Worm (Caenorhabditis elegans) whole organism, midembryonic: ENCODE results near the gene dod-24.

Experiments
- T22C8.4 ChIP-seq: fragments of 200-800 bp; sonication (Bioruptor generic); IDR thresholded peaks from 2 replicates; pipeline ENCODE4 v1.3.6; 2022; ENCODE audit warnings: missing genetic modification characterization, missing compliant biosample characterization
- flt-1 ChIP-seq: fragments of 200-800 bp; sonication (Bioruptor generic); IDR thresholded peaks from 2 replicates; pipeline ENCODE4 v1.3.6; 2022; ENCODE audit warnings: missing genetic modification characterization, missing compliant biosample characterization
- tab-1 ChIP-seq: fragments of 200-800 bp; sonication (Bioruptor generic); IDR thresholded peaks from 2 replicates; pipeline ENCODE4 v1.3.6; 2022; ENCODE audit warnings: missing genetic modification characterization, missing compliant biosample characterization
- ztf-23 ChIP-seq: fragments of 200-800 bp; sonication (Bioruptor generic); IDR thresholded peaks from 2 replicates; pipeline ENCODE4 v1.3.6; 2022; ENCODE audit warnings: missing genetic modification reagents, missing genetic modification characterization, missing compliant biosample characterization
- ztf-29 ChIP-seq: fragments of 200-800 bp; sonication (Bioruptor generic); IDR thresholded peaks from 2 replicates; pipeline ENCODE4 v1.3.6; 2022; ENCODE audit warnings: missing genetic modification reagents, missing genetic modification characterization, missing compliant biosample characterization

DNA sequence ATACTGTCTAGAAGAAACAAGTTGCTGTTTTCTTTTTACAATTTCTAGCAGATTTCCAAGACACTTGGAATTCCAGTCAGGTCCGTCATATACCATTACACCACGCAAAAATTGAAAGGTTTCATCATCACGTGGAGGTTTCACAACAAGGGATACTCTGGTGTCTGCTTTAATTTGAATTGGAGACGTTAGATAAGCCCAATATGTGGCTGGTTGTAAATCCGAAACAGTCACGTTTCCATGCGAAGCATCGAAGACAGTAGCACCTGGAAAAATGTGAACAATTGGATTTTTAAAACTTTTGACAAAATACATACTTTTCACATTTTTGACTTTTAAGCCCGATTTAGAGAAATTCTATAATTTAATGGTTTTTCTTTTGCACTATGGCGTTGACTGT, 49.5 kb upstream of the dod-24 start:
- TF ChIP-seq T22C8.4 (GFP tag; lab: Robert Waterston, UW) (no peak), ztf-29 (GFP tag; lab: Robert Waterston, UW) (no peak), flt-1 (GFP tag; lab: Robert Waterston, UW) (no peak), tab-1 (GFP tag; lab: Robert Waterston, UW) (no peak), ztf-23 (GFP tag; lab: Robert Waterston, UW) (no peak)
